Worm (Caenorhabditis elegans) whole organism, midembryonic: ENCODE data around the gene nlp-32.
A peak's percentile ranks its signal among the peaks of the same experiment; 100 is the strongest.

Source experiments
- T22C8.4 ChIP-seq: fragments of 200-800 bp; sonication (Bioruptor generic); IDR thresholded peaks from 2 replicates; pipeline ENCODE4 v1.3.6; 2022; ENCODE audit warnings: missing genetic modification characterization, missing compliant biosample characterization
- cog-1 ChIP-seq: sonication (generic microtip); optimal IDR thresholded peaks from 2 replicates; lab custom pipeline; 2016; ENCODE audit warnings: missing genetic modification characterization, missing compliant biosample characterization
- flt-1 ChIP-seq: fragments of 200-800 bp; sonication (Bioruptor generic); IDR thresholded peaks from 2 replicates; pipeline ENCODE4 v1.3.6; 2022; ENCODE audit warnings: missing genetic modification characterization, missing compliant biosample characterization
- klf-2 ChIP-seq: fragments of 200-800 bp; sonication (Bioruptor generic); conservative IDR thresholded peaks from 2 replicates; pipeline ENCODE4 v1.3.6; 2022; ENCODE audit warnings: missing genetic modification reagents, missing genetic modification characterization, missing compliant biosample characterization
- med-1 ChIP-seq: sonication (generic microtip); optimal IDR thresholded peaks from 2 replicates; lab custom pipeline; 2017; ENCODE audit warnings: missing genetic modification characterization, mild to moderate bottlenecking, missing compliant biosample characterization, antibody characterized with exemption, missing genetic modification reagents; ENCODE audit not compliant: insufficient read depth
- ref-1 ChIP-seq: fragments of 200-800 bp; sonication (Bioruptor generic); conservative IDR thresholded peaks from 2 replicates; pipeline ENCODE4 v1.3.6; 2022; ENCODE audit warnings: missing genetic modification reagents, missing genetic modification characterization, missing compliant biosample characterization
- tab-1 ChIP-seq: fragments of 200-800 bp; sonication (Bioruptor generic); IDR thresholded peaks from 2 replicates; pipeline ENCODE4 v1.3.6; 2022; ENCODE audit warnings: missing genetic modification characterization, missing compliant biosample characterization
- ztf-23 ChIP-seq: fragments of 200-800 bp; sonication (Bioruptor generic); IDR thresholded peaks from 2 replicates; pipeline ENCODE4 v1.3.6; 2022; ENCODE audit warnings: missing genetic modification reagents, missing genetic modification characterization, missing compliant biosample characterization
- ztf-29 ChIP-seq: fragments of 200-800 bp; sonication (Bioruptor generic); IDR thresholded peaks from 2 replicates; pipeline ENCODE4 v1.3.6; 2022; ENCODE audit warnings: missing genetic modification reagents, missing genetic modification characterization, missing compliant biosample characterization

nlp-32 gene

DNA sequence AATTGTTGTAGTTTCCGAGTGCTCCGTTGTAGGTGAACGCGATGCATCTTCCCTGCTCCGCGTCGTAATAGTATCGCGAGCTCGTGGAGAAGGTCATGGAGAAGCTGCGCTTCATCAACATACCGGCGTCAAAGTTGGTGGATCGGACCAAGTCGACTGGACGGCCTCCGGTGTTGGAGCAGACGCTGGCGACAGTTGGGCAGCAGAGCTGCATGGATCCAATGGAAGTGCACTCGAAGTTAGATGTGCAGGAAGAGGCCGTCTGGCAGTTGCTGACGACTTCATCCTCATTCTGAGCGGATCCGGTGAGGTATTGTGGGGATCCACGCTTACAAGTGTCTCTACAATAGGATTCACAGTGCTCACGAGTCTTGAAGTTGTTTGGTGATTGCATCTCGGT is 22.7 kb upstream of the nlp-32 start:
- TF ChIP-seq T22C8.4 (GFP tag; lab: Robert Waterston, UW) (no peak), ztf-29 (GFP tag; lab: Robert Waterston, UW) (no peak), tab-1 (GFP tag; lab: Robert Waterston, UW) (no peak), ztf-23 (GFP tag; lab: Robert Waterston, UW) (no peak), med-1 (GFP tag; lab: Kevin White, UChicago) (no peak), cog-1 (no peak), flt-1 (GFP tag; lab: Robert Waterston, UW) (no peak), klf-2 (GFP tag; lab: Robert Waterston, UW) (no peak), ref-1 (no peak)

DNA sequence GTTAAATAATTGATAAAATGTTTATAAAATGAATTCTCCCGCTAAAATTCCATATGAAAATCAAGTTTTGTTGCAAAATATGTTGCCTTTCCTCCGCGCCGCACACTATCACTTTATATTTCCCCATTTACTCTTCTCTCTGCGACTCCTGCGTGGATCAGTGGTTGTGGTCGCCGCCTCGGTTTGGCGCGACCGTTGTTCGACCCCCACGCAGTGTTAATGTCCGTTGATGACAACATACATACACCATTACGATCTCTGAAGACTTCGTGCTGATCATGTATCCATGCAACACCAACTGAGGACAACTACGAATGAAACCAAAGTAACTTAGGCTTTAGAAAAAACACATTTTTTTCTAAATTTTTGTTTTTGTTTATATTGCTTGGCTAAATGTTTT is 16.2 kb upstream of the nlp-32 start:
- TF ChIP-seq T22C8.4 (GFP tag; lab: Robert Waterston, UW) (peak; percentile 83), ref-1 (peak; percentile 73), med-1 (GFP tag; lab: Kevin White, UChicago) (peak; percentile 54), cog-1 (peak; percentile 93), ztf-23 (GFP tag; lab: Robert Waterston, UW) (peak; percentile 95), ztf-29 (GFP tag; lab: Robert Waterston, UW) (peak; percentile 65), tab-1 (GFP tag; lab: Robert Waterston, UW) (peak; percentile 91), klf-2 (GFP tag; lab: Robert Waterston, UW) (peak; percentile 89), flt-1 (GFP tag; lab: Robert Waterston, UW) (peak; percentile 90)

DNA sequence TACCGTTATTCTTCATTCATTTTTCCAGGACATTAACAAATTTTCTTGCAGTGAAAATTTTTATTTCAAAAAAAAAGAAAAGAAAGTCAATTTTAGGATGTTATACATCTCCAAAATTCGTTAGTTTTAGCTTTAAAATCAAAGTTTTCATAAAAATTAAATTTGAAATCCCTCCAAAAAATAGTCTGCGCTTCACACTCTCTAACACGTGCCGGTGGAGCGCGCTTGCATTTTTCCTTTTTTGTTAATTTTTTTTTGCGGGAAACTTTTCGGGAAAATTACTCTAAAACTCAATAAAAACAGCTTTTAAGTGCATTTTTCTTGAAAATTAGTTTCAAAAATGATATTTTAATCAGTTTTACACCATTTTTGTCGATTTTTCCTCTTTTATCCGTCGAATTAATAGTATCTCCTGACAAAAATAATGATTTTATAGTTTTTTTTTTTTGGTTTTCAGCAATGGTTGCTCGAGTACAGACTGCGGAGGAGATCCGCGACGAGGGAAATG is 4.8 kb upstream of the nlp-32 start, which contains the start of gene unc-45:
TSS of gene unc-45 (plus strand) at position 458 of the 508 bp plus-strand sequence.
- no peak for TF ChIP-seq klf-2 (GFP tag; lab: Robert Waterston, UW)

DNA sequence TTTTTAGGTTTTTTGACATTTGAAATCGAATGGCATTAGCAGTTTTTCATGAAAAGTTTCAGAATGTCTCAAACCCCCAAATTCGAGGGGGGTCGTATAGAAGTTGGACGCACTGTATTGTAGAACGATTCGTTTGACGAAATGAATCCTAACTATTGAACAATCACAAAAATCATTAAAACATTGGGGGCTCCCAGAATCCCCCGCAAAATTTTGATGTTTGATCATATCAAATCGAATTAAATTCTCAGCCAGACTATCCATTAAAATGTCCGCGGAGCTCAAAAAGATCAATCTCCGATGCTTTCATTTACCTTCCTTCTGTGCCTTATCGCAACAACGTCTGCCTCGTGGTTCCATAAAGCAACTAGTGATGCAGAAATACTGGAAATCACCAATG is 2.1 kb upstream of the nlp-32 start, which contains the start of gene F30H5.5:
TSS of gene F30H5.5 (plus strand) at position 301 of the 400 bp plus-strand sequence.
- no peak for TF ChIP-seq ref-1
- no peak for TF ChIP-seq T22C8.4 (GFP tag; lab: Robert Waterston, UW)

DNA sequence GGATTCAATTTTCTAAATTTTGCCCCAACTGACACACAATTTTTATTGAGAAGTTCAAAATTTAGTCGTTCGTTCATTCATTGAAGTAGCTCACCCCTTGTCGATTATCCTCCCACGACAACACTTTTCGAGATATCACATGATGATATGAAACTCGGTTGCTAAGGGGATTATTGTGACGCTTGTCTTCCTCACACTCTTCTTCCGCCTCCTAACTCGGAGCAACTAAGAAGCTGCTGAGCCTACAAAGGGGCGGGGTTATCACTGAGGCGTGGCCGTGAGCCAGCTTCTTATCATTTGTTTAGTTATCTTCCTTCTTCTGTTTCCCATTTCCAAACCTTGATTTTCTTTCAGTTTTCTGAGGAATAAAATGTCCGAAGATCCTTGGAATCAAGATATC is 2.8 kb downstream of the nlp-32 start, which contains the start of gene F10C5.3:
TSS of gene F10C5.3 (plus strand) at position 313 of the 400 bp plus-strand sequence.
- TF ChIP-seq ztf-29 (GFP tag; lab: Robert Waterston, UW) (no peak), tab-1 (GFP tag; lab: Robert Waterston, UW) (no peak), cog-1 (no peak), med-1 (GFP tag; lab: Kevin White, UChicago) (no peak), T22C8.4 (GFP tag; lab: Robert Waterston, UW) (no peak), flt-1 (GFP tag; lab: Robert Waterston, UW) (no peak), klf-2 (GFP tag; lab: Robert Waterston, UW) (no peak), ztf-23 (GFP tag; lab: Robert Waterston, UW) (no peak), ref-1 (no peak)

DNA sequence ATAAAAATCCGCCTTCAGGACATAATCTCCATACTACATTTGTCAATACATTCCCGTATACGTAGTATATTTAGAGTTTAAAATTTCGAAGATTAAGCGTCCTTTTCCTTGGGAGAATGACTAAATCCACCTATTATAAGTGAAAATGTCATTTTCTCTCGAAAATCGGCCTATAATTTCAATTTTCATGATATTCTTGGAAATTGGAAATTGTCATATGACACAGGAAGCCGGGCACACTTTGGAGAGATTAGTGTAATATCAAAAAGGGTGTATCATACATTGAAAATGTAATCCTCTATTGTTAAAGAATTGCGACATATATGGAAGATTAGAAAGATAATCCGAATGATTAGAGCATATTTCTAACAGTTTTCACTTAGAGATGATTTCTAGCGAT is 3.6 kb downstream of the nlp-32 start:
- TF ChIP-seq T22C8.4 (GFP tag; lab: Robert Waterston, UW) (no peak), med-1 (GFP tag; lab: Kevin White, UChicago) (no peak), klf-2 (GFP tag; lab: Robert Waterston, UW) (no peak), cog-1 (no peak), ztf-29 (GFP tag; lab: Robert Waterston, UW) (no peak), flt-1 (GFP tag; lab: Robert Waterston, UW) (no peak), tab-1 (GFP tag; lab: Robert Waterston, UW) (no peak)

DNA sequence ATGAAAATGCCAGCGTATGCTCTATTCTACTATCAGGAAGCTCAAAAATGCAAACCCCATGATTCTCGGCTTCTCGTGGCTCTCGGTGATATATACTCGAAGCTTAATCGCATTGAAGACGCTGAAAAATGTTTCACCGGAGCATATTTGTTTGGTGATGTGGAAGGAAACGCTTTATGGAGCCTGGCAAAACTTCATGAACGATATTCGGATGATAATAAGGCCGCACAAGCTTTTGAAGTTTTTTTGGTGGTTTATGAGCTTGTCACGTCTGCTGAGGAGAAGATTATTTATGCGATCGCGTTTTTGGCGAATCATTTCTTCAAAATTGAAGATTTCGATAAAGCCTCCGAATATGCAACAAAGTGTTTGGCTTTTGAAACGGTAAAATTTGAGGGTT is 5.1 kb downstream of the nlp-32 start:
- no peak for TF ChIP-seq flt-1 (GFP tag; lab: Robert Waterston, UW)
- no peak for TF ChIP-seq med-1 (GFP tag; lab: Kevin White, UChicago)
- no peak for TF ChIP-seq cog-1
- TF ChIP-seq ztf-23 (GFP tag; lab: Robert Waterston, UW): no peak
- no peak for TF ChIP-seq ztf-29 (GFP tag; lab: Robert Waterston, UW)
- no peak for TF ChIP-seq T22C8.4 (GFP tag; lab: Robert Waterston, UW)
- no peak for TF ChIP-seq klf-2 (GFP tag; lab: Robert Waterston, UW)
- TF ChIP-seq tab-1 (GFP tag; lab: Robert Waterston, UW): no peak

DNA sequence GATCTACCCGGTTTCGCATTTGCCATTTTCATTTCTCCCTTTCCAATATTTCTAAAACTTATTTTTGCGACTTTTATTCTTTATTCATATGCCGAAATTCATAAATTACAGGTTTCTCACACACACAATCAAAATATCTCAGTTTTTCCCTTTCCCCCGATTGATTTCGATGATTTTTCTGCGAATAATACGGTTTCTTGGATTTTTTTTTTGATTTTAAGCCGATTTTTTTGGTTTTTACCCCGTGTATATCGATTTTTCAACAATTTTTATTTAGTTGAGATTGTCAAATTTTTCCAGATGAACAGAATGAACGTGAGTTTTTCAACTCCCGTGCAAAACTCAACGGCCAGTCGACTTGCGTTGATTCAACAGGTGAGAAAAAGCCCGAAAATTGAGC is 11.2 kb downstream of the nlp-32 start, which contains the start of gene mat-3:
TSS of gene mat-3 (plus strand) at position 301 of the 400 bp plus-strand sequence.
- TF ChIP-seq flt-1 (GFP tag; lab: Robert Waterston, UW) (no peak), ztf-29 (GFP tag; lab: Robert Waterston, UW) (no peak), ztf-23 (GFP tag; lab: Robert Waterston, UW) (no peak), med-1 (GFP tag; lab: Kevin White, UChicago) (no peak), klf-2 (GFP tag; lab: Robert Waterston, UW) (no peak), ref-1 (no peak), cog-1 (no peak), tab-1 (GFP tag; lab: Robert Waterston, UW) (no peak), T22C8.4 (GFP tag; lab: Robert Waterston, UW) (no peak)

DNA sequence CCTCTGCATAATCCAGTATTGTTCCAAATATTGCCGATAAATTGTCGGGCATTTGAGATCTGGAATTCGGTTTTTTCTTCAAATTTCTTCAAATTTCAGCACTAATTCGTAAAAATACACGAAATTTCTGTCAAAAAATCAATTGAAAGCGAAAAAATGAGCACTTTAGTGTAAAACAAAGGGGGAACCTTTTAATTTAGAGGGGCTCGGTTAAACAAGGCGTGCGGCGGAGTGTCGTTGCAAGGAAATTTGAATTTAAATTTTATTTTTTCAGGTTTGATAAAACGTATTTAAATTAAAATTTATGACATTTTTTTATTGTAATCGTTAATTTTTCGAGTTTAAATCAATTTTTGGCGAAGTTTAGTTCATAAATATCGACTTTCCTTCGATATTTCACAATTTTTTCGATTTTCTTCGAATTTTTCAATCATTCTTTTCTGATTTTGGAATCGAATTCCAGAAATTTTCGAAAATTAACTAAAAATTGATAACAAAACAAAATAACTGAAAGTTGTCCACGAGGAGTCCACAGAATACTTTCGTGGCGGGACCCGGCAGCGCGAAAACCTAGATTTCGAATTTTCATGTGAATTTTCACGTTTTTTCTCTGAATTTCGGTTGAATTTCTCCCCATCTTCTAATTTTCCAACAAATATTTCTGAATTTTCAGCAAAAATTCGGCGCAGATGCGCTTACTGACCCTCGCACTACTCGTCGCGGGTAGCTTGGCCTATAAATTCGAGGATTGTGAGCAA is 14.5 kb downstream of the nlp-32 start, which contains the start of the genes magu-1 and nemp-1:
TSS of gene magu-1 (minus strand) at position 59 of the 758 bp plus-strand sequence.
TSS of gene nemp-1 (plus strand) at position 674 of the 758 bp plus-strand sequence.
- TF ChIP-seq T22C8.4 (GFP tag; lab: Robert Waterston, UW): no peak
- TF ChIP-seq ztf-23 (GFP tag; lab: Robert Waterston, UW): no peak
- TF ChIP-seq flt-1 (GFP tag; lab: Robert Waterston, UW): no peak
- TF ChIP-seq med-1 (GFP tag; lab: Kevin White, UChicago): no peak
- TF ChIP-seq klf-2 (GFP tag; lab: Robert Waterston, UW): no peak
- TF ChIP-seq tab-1 (GFP tag; lab: Robert Waterston, UW): no peak
